Worm (Caenorhabditis elegans) whole organism, L3 larva: ENCODE data around the gene mrp-4.

Experiments used
- daf-12 ChIP-seq: fragments of 150-350 bp; optimal IDR thresholded peaks from 2 replicates; lab custom pipeline; 2014; ENCODE audit warnings: missing biosample characterization, missing genetic modification reagents, missing genetic modification characterization
- egl-27 ChIP-seq: sonication (generic microtip); optimal IDR thresholded peaks from 4 replicates; lab custom pipeline; 2017; ENCODE audit warnings: missing biosample characterization, missing genetic modification reagents, missing genetic modification characterization
- elt-3 ChIP-seq, 3 experiments: fragments of 150-350 bp in 1 of 3; sonication (generic microtip) in 2 of 3; optimal IDR thresholded peaks; 2 replicates in 2 of 3; 4 replicates in 1 of 3; lab custom pipeline; 2014 to 2017; ENCODE audit warnings: missing biosample characterization in 3 of 3, missing genetic modification characterization in 3 of 3
- nhr-76 ChIP-seq: fragments of 150-350 bp; sonication (generic microtip); optimal IDR thresholded peaks from 5 replicates; lab custom pipeline; 2014; ENCODE audit warnings: missing biosample characterization, missing genetic modification characterization
- sea-2 ChIP-seq: fragments of 150-350 bp; sonication (generic microtip); optimal IDR thresholded peaks from 4 replicates; lab custom pipeline; 2014; ENCODE audit warnings: missing biosample characterization, missing genetic modification reagents, missing genetic modification characterization
- tbx-2 ChIP-seq: sonication (generic microtip); optimal IDR thresholded peaks from 2 replicates; lab custom pipeline; 2016; ENCODE audit warnings: mild to moderate bottlenecking, missing genetic modification characterization, missing compliant biosample characterization
- ztf-4 ChIP-seq: fragments of 150-350 bp; optimal IDR thresholded peaks from 2 replicates; lab custom pipeline; 2014; ENCODE audit warnings: missing biosample characterization, missing genetic modification characterization

DNA sequence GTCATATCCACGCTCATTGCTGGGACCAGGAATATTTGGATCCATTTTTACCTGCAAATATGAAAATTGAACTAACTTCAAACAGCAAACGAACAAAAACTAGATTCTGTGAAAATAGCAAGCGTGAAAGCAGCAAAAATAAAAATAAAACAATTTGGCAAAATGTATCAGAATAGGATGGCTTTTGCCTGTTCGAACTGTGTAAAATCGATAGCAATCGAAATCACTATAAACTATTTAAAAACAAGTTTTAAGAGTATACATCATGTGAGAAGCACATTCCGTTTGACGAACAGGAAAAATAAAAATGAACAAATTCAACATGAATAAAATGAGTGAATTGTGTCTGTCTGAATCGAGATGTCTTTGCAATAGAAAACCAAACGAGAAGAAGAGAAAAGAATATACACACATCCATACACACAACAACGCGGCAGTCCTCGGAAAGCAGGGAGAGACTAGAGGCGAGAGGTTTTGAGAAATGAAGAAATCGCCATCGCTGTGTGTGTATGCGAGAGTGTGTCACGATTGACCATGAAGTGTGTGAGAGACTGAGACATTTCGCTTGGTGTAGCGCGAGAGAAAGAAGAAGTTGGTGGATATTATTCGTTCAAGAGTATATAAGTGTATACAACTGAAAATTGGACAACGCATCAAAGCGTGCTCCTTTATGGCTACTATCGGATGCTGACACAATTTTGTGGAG lies 15.5 kb downstream of the mrp-4 start, which contains the start of gene phf-34:
- no peak for TF ChIP-seq tbx-2
- no peak for TF ChIP-seq egl-27
- TF ChIP-seq ztf-4: no peak
- no peak for TF ChIP-seq daf-12
- no peak for TF ChIP-seq elt-3 (tag; optimal IDR thresholded peaks at IDR 0.05; lab: Kevin White, UChicago)
- no peak for TF ChIP-seq nhr-76 (tag; lab: Kevin White, UChicago)
- TF ChIP-seq sea-2 (GFP tag; lab: Kevin White, UChicago): no peak
